Fruit fly (Drosophila melanogaster): ENCODE measurements around the gene LanA.

Gene LanA

dm6 chr3L:6256408-6257188, 38.8 kb upstream of the LanA start, which contains the start of gene Best2 (continued):
- TF ChIP-seq HHEX (GFP tag; optimal IDR thresholded peaks at IDR 0.05) (peak; percentile 82), CG11085 (GFP tag; IDR thresholded peaks at IDR 0.05) (peak; percentile 75), gsb-n (tag; optimal IDR thresholded peaks at IDR 0.05) (peak; percentile 76), nerfin-1 (tag; optimal IDR thresholded peaks at IDR 0.05) (peak; percentile 83), CG34224 (GFP tag; IDR thresholded peaks at IDR 0.05; ENCODE audit: partially characterized antibody) (no peak), gt (GFP tag; IDR thresholded peaks at IDR 0.05) (peak; percentile 76), CG10267 (tag; optimal IDR thresholded peaks at IDR 0.05) (peak; percentile 84), Side (GFP tag; optimal IDR thresholded peaks at IDR 0.05) (no peak), CG2199 (GFP tag; IDR thresholded peaks at IDR 0.05) (no peak), CG18476 (GFP tag; optimal IDR thresholded peaks at IDR 0.05) (peak; percentile 76), pnt (GFP tag; optimal IDR thresholded peaks at IDR 0.05) (peak; percentile 52), CG10959 (GFP tag; IDR thresholded peaks at IDR 0.05) (peak; percentile 41; the same call in 1 of the 2 replicates), Lhr (GFP tag; optimal IDR thresholded peaks at IDR 0.05) (peak; percentile 23), Usf (GFP tag; optimal IDR thresholded peaks at IDR 0.05) (peak; percentile 75), CG10209 (GFP tag; optimal IDR thresholded peaks at IDR 0.05) (peak; percentile 81), sc (optimal IDR thresholded peaks at IDR 0.05) (no peak), sc (GFP tag; optimal IDR thresholded peaks at IDR 0.05) (peak; percentile 55), CG13296 (GFP tag; optimal IDR thresholded peaks at IDR 0.05) (peak; percentile 89), CG30403 (GFP tag; optimal IDR thresholded peaks at IDR 0.05) (peak; percentile 93), sisA (GFP tag; IDR thresholded peaks at IDR 0.05) (peak; percentile 93), CG7839 (tag; optimal IDR thresholded peaks at IDR 0.05) (peak; percentile 96), kah (GFP tag; optimal IDR thresholded peaks at IDR 0.05) (peak; percentile 59), CHES-1-like (GFP tag; optimal IDR thresholded peaks at IDR 0.05) (peak; percentile 82), CG1529 (GFP tag; optimal IDR thresholded peaks at IDR 0.05) (peak; percentile 67), CG33213 (GFP tag; optimal IDR thresholded peaks at IDR 0.05) (peak; percentile 63), CG4360 (GFP tag; IDR thresholded peaks at IDR 0.05) (peak; percentile 40; the same call in 1 of the 2 replicates), CG1024 (GFP tag; IDR thresholded peaks at IDR 0.05) (peak; percentile 66), h (optimal IDR thresholded peaks at IDR 0.05) (no peak), CG16863 (GFP tag; optimal IDR thresholded peaks at IDR 0.05) (peak; percentile 71), B-H2 (GFP tag; optimal IDR thresholded peaks at IDR 0.05) (peak; percentile 76), CG32767 (GFP tag; IDR thresholded peaks at IDR 0.05) (peak; percentile 88), zfh2 (GFP tag; optimal IDR thresholded peaks at IDR 0.05) (peak; percentile 72), CG11093 (GFP tag; IDR thresholded peaks at IDR 0.05) (peak; percentile 88), CG11398 (GFP tag; optimal IDR thresholded peaks at IDR 0.05) (peak; percentile 51), Abd-B (GFP tag; optimal IDR thresholded peaks at IDR 0.05) (peak; percentile 81), ash1 (GFP tag; optimal IDR thresholded peaks at IDR 0.05) (no peak), ato (GFP tag; IDR thresholded peaks at IDR 0.05; ENCODE audit: partially characterized antibody) (no peak), vnd (GFP tag; IDR thresholded peaks at IDR 0.05; ENCODE audit: partially characterized antibody) (no peak), CG2889 (GFP tag; IDR thresholded peaks at IDR 0.05) (peak; percentile 76; the same call in 1 of the 3 replicates), mam (GFP tag; optimal IDR thresholded peaks at IDR 0.05) (peak; percentile 79), CG10431 (GFP tag; optimal IDR thresholded peaks at IDR 0.05) (peak; percentile 66), sim (GFP tag; IDR thresholded peaks at IDR 0.05) (peak; percentile 86), Ssrp (tag; optimal IDR thresholded peaks at IDR 0.05) (peak; percentile 77), CG12659 (GFP tag; optimal IDR thresholded peaks at IDR 0.05) (peak; percentile 89), gfzf (GFP tag; optimal IDR thresholded peaks at IDR 0.05) (no peak), crc (GFP tag; optimal IDR thresholded peaks at IDR 0.05) (peak; percentile 61), CG7963 (GFP tag; IDR thresholded peaks at IDR 0.05; ENCODE audit: partially characterized antibody) (no peak), Antp (GFP tag; optimal IDR thresholded peaks at IDR 0.05) (peak; percentile 58), Hmx (GFP tag; optimal IDR thresholded peaks at IDR 0.05) (peak; percentile 57), Mrtf (GFP tag; IDR thresholded peaks at IDR 0.05) (peak; percentile 88)
